Worm (Caenorhabditis elegans): ENCODE measurements around the gene ZC190.5.
A peak's percentile ranks its signal among the peaks of the same experiment; 100 is the strongest.

The ZC190.5 gene

ce11 chrV:8650365-8650764, 23.0 kb downstream of the ZC190.5 start:
- peak; percentile 36 for TF ChIP-seq nhr-25 (tag; optimal IDR thresholded peaks at IDR 0.05)
- TF ChIP-seq alr-1 (tag; optimal IDR thresholded peaks at IDR 0.05): no peak

ce11 chrV:8648251-8648650, 25.1 kb downstream of the ZC190.5 start:
- peak; percentile 61 for TF ChIP-seq crh-2 (tag; optimal IDR thresholded peaks at IDR 0.05)
- TF ChIP-seq F13H6.1 (tag; optimal IDR thresholded peaks at IDR 0.05): peak; percentile 61
- TF ChIP-seq sma-9 (GFP tag; optimal IDR thresholded peaks at IDR 0.05): peak; percentile 70
- TF ChIP-seq sma-9 (tag; optimal IDR thresholded peaks at IDR 0.05): no peak
- TF ChIP-seq sma-3 (GFP tag; optimal IDR thresholded peaks at IDR 0.05): peak; percentile 19
- peak; percentile 98 for TF ChIP-seq fos-1 (tag; optimal IDR thresholded peaks at IDR 0.05)
- no peak for TF ChIP-seq ceh-82 (tag; optimal IDR thresholded peaks at IDR 0.05)

ce11 chrV:8643093-8643492, 30.3 kb downstream of the ZC190.5 start, which contains the start of gene asp-13:
asp-13 (minus strand) TSS chrV:8643193.
- TF ChIP-seq fos-1 (tag; optimal IDR thresholded peaks at IDR 0.05): peak; percentile 38
- no peak for TF ChIP-seq sma-9 (GFP tag; optimal IDR thresholded peaks at IDR 0.05)
- TF ChIP-seq sma-9 (tag; optimal IDR thresholded peaks at IDR 0.05): no peak
- TF ChIP-seq R02D3.7 (tag; optimal IDR thresholded peaks at IDR 0.05): no peak

ce11 chrV:8641266-8641665, 32.1 kb downstream of the ZC190.5 start, which contains the start of gene F28A12.3:
F28A12.3 (minus strand) TSS chrV:8641366.
- TF ChIP-seq nhr-77 (tag; optimal IDR thresholded peaks at IDR 0.05): no peak
- TF ChIP-seq sem-4 (tag; optimal IDR thresholded peaks at IDR 0.05): no peak
- TF ChIP-seq ztf-1 (GFP tag; conservative IDR thresholded peaks at IDR 0.05): no peak
- TF ChIP-seq lsy-2 (tag; optimal IDR thresholded peaks at IDR 0.05): no peak
- no peak for TF ChIP-seq egl-27 (tag; optimal IDR thresholded peaks at IDR 0.05)
- TF ChIP-seq sma-9 (GFP tag; optimal IDR thresholded peaks at IDR 0.05): no peak
- no peak for TF ChIP-seq sma-9 (tag; optimal IDR thresholded peaks at IDR 0.05)
- TF ChIP-seq ceh-82 (tag; optimal IDR thresholded peaks at IDR 0.05): no peak
- no peak for TF ChIP-seq peb-1 (tag; optimal IDR thresholded peaks at IDR 0.05)
- TF ChIP-seq aly-2 (tag; optimal IDR thresholded peaks at IDR 0.05): no peak
- TF ChIP-seq ZK546.5 (tag; optimal IDR thresholded peaks at IDR 0.05): no peak
- no peak for TF ChIP-seq lin-11 (tag; optimal IDR thresholded peaks at IDR 0.05)
- TF ChIP-seq skn-1 (tag; optimal IDR thresholded peaks at IDR 0.05): no peak
- TF ChIP-seq mbf-1 (tag; optimal IDR thresholded peaks at IDR 0.05): no peak
- no peak for TF ChIP-seq elt-3 (tag; optimal IDR thresholded peaks at IDR 0.05)
- no peak for TF ChIP-seq ztf-11 (tag; optimal IDR thresholded peaks at IDR 0.05)

- TF ChIP-seq ZK546.5 (tag; optimal IDR thresholded peaks at IDR 0.05) (no peak), ceh-16 (tag; optimal IDR thresholded peaks at IDR 0.05) (no peak), sem-4 (tag; optimal IDR thresholded peaks at IDR 0.05) (no peak), nhr-77 (tag; optimal IDR thresholded peaks at IDR 0.05) (no peak), skn-1 (tag; optimal IDR thresholded peaks at IDR 0.05) (no peak), fos-1 (tag; optimal IDR thresholded peaks at IDR 0.05) (no peak), sma-3 (GFP tag; optimal IDR thresholded peaks at IDR 0.05) (no peak), nhr-237 (tag; optimal IDR thresholded peaks at IDR 0.05) (no peak), R02D3.7 (tag; optimal IDR thresholded peaks at IDR 0.05) (no peak), elt-3 (tag; optimal IDR thresholded peaks at IDR 0.05) (no peak), ama-1 (optimal IDR thresholded peaks at IDR 0.05) (no peak), alr-1 (tag; optimal IDR thresholded peaks at IDR 0.05) (no peak), dmd-4 (tag; optimal IDR thresholded peaks at IDR 0.05) (no peak), nhr-10 (tag; optimal IDR thresholded peaks at IDR 0.05) (no peak), nhr-11 (tag; optimal IDR thresholded peaks at IDR 0.05) (no peak), peb-1 (tag; optimal IDR thresholded peaks at IDR 0.05) (no peak), unc-39 (tag; optimal IDR thresholded peaks at IDR 0.05) (no peak)
These were observed 35.6 kb downstream of the ZC190.5 start, which contains the start of the genes F28A12.10 and acd-4 for ce11 chrV:8637666-8638271. F28A12.10 (minus strand) TSS chrV:8637766. acd-4 (plus strand) TSS chrV:8638221.

ce11 chrV:8636907-8637306, 36.5 kb downstream of the ZC190.5 start, which contains the start of gene grl-12:
grl-12 (minus strand) TSS chrV:8637007.
- TF ChIP-seq F13H6.1 (tag; optimal IDR thresholded peaks at IDR 0.05): no peak
- no peak for TF ChIP-seq aly-2 (tag; optimal IDR thresholded peaks at IDR 0.05)
- TF ChIP-seq skn-1 (tag; optimal IDR thresholded peaks at IDR 0.05): no peak
- TF ChIP-seq blmp-1 (tag; optimal IDR thresholded peaks at IDR 0.05; ENCODE audit: insufficient read depth): no peak
- TF ChIP-seq ceh-16 (tag; optimal IDR thresholded peaks at IDR 0.05): no peak
- TF ChIP-seq crh-2 (tag; optimal IDR thresholded peaks at IDR 0.05): no peak
- no peak for TF ChIP-seq nhr-6 (tag; optimal IDR thresholded peaks at IDR 0.05)
- TF ChIP-seq sma-3 (GFP tag; optimal IDR thresholded peaks at IDR 0.05): no peak

All from whole organism, L2 larva.